Fruit fly (Drosophila melanogaster) whole organism, embryonic: ENCODE data around the gene CG13074.
A peak's percentile ranks its signal among the peaks of the same experiment; 100 is the strongest.

Experiments
- Awh ChIP-seq: fragments of 200-800 bp; sonication (Bioruptor generic); IDR thresholded peaks from 2 replicates; pipeline ENCODE4, ENCODE4 v1.3.6; 2022; ENCODE audit warnings: missing biosample characterization, missing genetic modification characterization
- CG10565 ChIP-seq: fragments of 200-800 bp; sonication (Bioruptor generic); optimal IDR thresholded peaks from 3 replicates; lab custom pipeline; 2016; ENCODE audit warnings: missing biosample characterization, mild to moderate bottlenecking, missing genetic modification characterization
- CG11085 ChIP-seq: fragments of 200-800 bp; sonication (Bioruptor generic); IDR thresholded peaks from 2 replicates; pipeline ENCODE4 v1.3.6; 2022; ENCODE audit warnings: missing biosample characterization, missing genetic modification characterization
- CG11504 ChIP-seq: fragments of 200-800 bp; sonication (Bioruptor generic); optimal IDR thresholded peaks from 3 replicates; lab custom pipeline; 2019; ENCODE audit warnings: missing biosample characterization, mild to moderate bottlenecking, missing genetic modification characterization, moderate library complexity
- CG11696 ChIP-seq: fragments of 200-800 bp; sonication (Bioruptor generic); IDR thresholded peaks from 2 replicates; pipeline ENCODE4 v1.3.6; 2022; ENCODE audit warnings: missing biosample characterization, missing genetic modification characterization
- CG12104 ChIP-seq: fragments of 200-800 bp; sonication (Bioruptor generic); optimal IDR thresholded peaks from 3 replicates; lab custom pipeline; 2016; ENCODE audit warnings: missing biosample characterization, missing genetic modification characterization
- CG12391 ChIP-seq: fragments of 200-800 bp; sonication (Bioruptor generic); optimal IDR thresholded peaks from 3 replicates; lab custom pipeline; 2018; ENCODE audit warnings: missing biosample characterization, mild to moderate bottlenecking, missing genetic modification characterization, moderate library complexity
- CG12942 ChIP-seq: fragments of 200-800 bp; sonication (Bioruptor generic); optimal IDR thresholded peaks from 3 replicates; lab custom pipeline; 2016; ENCODE audit warnings: missing biosample characterization, missing genetic modification characterization
- CG14014 ChIP-seq: fragments of 200-800 bp; sonication (Bioruptor generic); IDR thresholded peaks from 2 replicates; pipeline ENCODE4 v1.3.6; 2022; ENCODE audit warnings: missing biosample characterization, missing genetic modification characterization
- CG14667 ChIP-seq: fragments of 200-800 bp; sonication (Bioruptor generic); IDR thresholded peaks from 2 replicates; pipeline ENCODE4 v1.3.6; 2022; ENCODE audit warnings: missing biosample characterization, missing genetic modification characterization
- CG16813 ChIP-seq: fragments of 200-800 bp; sonication (Bioruptor generic); IDR thresholded peaks from 3 replicates; pipeline ENCODE4 v1.3.6; 2022; ENCODE audit warnings: missing biosample characterization, missing genetic modification characterization; ENCODE audit not compliant: partially characterized antibody
- CG2875 ChIP-seq: fragments of 200-800 bp; sonication (Bioruptor generic); optimal IDR thresholded peaks from 2 replicates; lab custom pipeline; 2017; ENCODE audit warnings: missing biosample characterization, mild to moderate bottlenecking, missing genetic modification characterization, missing genetic modification reagents
- CG3163 ChIP-seq: fragments of 200-800 bp; sonication (Bioruptor generic); optimal IDR thresholded peaks from 3 replicates; lab custom pipeline; 2016; ENCODE audit warnings: missing biosample characterization, missing genetic modification characterization
- CG4328 ChIP-seq: fragments of 200-800 bp; sonication (Bioruptor generic); optimal IDR thresholded peaks from 3 replicates; lab custom pipeline; 2017; ENCODE audit warnings: missing biosample characterization, missing genetic modification reagents, missing genetic modification characterization
- CG4820 ChIP-seq: fragments of 200-800 bp; sonication (Bioruptor generic); optimal IDR thresholded peaks from 3 replicates; lab custom pipeline; 2016; ENCODE audit warnings: missing biosample characterization, missing genetic modification characterization
- CG6272 ChIP-seq: fragments of 200-800 bp; sonication (Bioruptor generic); IDR thresholded peaks from 2 replicates; pipeline ENCODE4 v1.3.6; 2022; ENCODE audit warnings: missing biosample characterization, missing genetic modification characterization
- CG9817 ChIP-seq: fragments of 200-800 bp; sonication (Bioruptor generic); optimal IDR thresholded peaks from 2 replicates; lab custom pipeline; 2018; ENCODE audit warnings: missing biosample characterization, mild to moderate bottlenecking, missing genetic modification characterization, moderate library complexity
- CG9932 ChIP-seq: fragments of 200-800 bp; sonication (Bioruptor generic); IDR thresholded peaks from 2 replicates; pipeline ENCODE4 v1.3.6; 2022; ENCODE audit warnings: missing biosample characterization, missing genetic modification characterization
- CoRest ChIP-seq: fragments of 200-800 bp; sonication (Bioruptor generic); optimal IDR thresholded peaks from 3 replicates; lab custom pipeline; 2018; ENCODE audit warnings: missing biosample characterization, mild to moderate bottlenecking, missing genetic modification characterization, moderate library complexity
- Dip2 ChIP-seq: fragments of 200-800 bp; sonication (Bioruptor generic); IDR thresholded peaks from 2 replicates; pipeline ENCODE4 v1.3.6; 2022; ENCODE audit warnings: missing biosample characterization, missing genetic modification characterization
- Doc2 ChIP-seq: fragments of 200-800 bp; sonication (Bioruptor generic); IDR thresholded peaks from 2 replicates; pipeline ENCODE4 v1.3.6; 2022; ENCODE audit warnings: missing biosample characterization, missing genetic modification characterization
- Dref ChIP-seq: fragments of 200-800 bp; sonication (Bioruptor generic); IDR thresholded peaks from 2 replicates; pipeline ENCODE4 v1.3.6; 2022; ENCODE audit warnings: missing biosample characterization, missing genetic modification characterization
- E2f1 ChIP-seq: fragments of 200-800 bp; sonication (Bioruptor generic); IDR thresholded peaks from 2 replicates; pipeline ENCODE4 v1.3.6; 2022; ENCODE audit warnings: missing biosample characterization, missing genetic modification characterization
- Fer3 ChIP-seq: fragments of 200-800 bp; sonication (Bioruptor generic); optimal IDR thresholded peaks from 2 replicates; lab custom pipeline; 2018; ENCODE audit warnings: missing biosample characterization, mild to moderate bottlenecking, missing genetic modification characterization, moderate library complexity
- Gug ChIP-seq: fragments of 200-800 bp; sonication (Bioruptor generic); IDR thresholded peaks from 4 replicates; pipeline ENCODE4 v1.3.6; 2022; ENCODE audit warnings: missing biosample characterization, missing genetic modification characterization
- Hey ChIP-seq: fragments of 200-800 bp; sonication (Bioruptor generic); optimal IDR thresholded peaks from 3 replicates; lab custom pipeline; 2018; ENCODE audit warnings: missing biosample characterization, mild to moderate bottlenecking, missing genetic modification characterization
- Jarid2 ChIP-seq: fragments of 200-800 bp; sonication (Bioruptor generic); optimal IDR thresholded peaks from 3 replicates; lab custom pipeline; 2017; ENCODE audit warnings: mild to moderate bottlenecking, missing biosample characterization, missing genetic modification reagents, missing genetic modification characterization
- Oaz ChIP-seq: fragments of 200-800 bp; sonication (Bioruptor generic); IDR thresholded peaks from 2 replicates; pipeline ENCODE4 v1.3.6; 2022; ENCODE audit warnings: missing biosample characterization, missing genetic modification characterization
- Sox100B ChIP-seq: fragments of 200-800 bp; sonication (Bioruptor generic); optimal IDR thresholded peaks from 3 replicates; lab custom pipeline; 2018; ENCODE audit warnings: missing biosample characterization, mild to moderate bottlenecking, missing genetic modification characterization
- btn ChIP-seq: fragments of 200-800 bp; sonication (Bioruptor generic); optimal IDR thresholded peaks from 2 replicates; lab custom pipeline; 2016; ENCODE audit warnings: missing biosample characterization, missing genetic modification characterization
- crol ChIP-seq: fragments of 200-800 bp; sonication (Bioruptor generic); IDR thresholded peaks from 2 replicates; pipeline ENCODE4 v1.3.6; 2022; ENCODE audit warnings: missing biosample characterization, missing genetic modification characterization
- fd102C ChIP-seq: fragments of 200-800 bp; sonication (Bioruptor generic); optimal IDR thresholded peaks from 2 replicates; lab custom pipeline; 2018; ENCODE audit warnings: missing biosample characterization, mild to moderate bottlenecking, missing genetic modification characterization, moderate library complexity
- gcm2 ChIP-seq: fragments of 200-800 bp; sonication (Bioruptor generic); optimal IDR thresholded peaks from 2 replicates; lab custom pipeline; 2016; ENCODE audit warnings: missing biosample characterization, missing genetic modification characterization
- gem ChIP-seq: fragments of 200-800 bp; sonication (Bioruptor generic); optimal IDR thresholded peaks from 2 replicates; lab custom pipeline; 2019; ENCODE audit warnings: missing biosample characterization, mild to moderate bottlenecking, missing genetic modification characterization, moderate library complexity
- gsb ChIP-seq: fragments of 200-800 bp; sonication (Bioruptor generic); IDR thresholded peaks from 2 replicates; pipeline ENCODE4 v1.3.6; 2022; ENCODE audit warnings: missing biosample characterization, missing genetic modification characterization
- ham ChIP-seq: fragments of 200-800 bp; sonication (Bioruptor generic); IDR thresholded peaks from 2 replicates; pipeline ENCODE4 v1.3.6; 2022; ENCODE audit warnings: missing biosample characterization, missing genetic modification characterization
- insv ChIP-seq, 2 experiments: fragments of 200-800 bp; sonication (Bioruptor generic); optimal IDR thresholded peaks; 3 replicates each; lab custom pipeline; 2016 to 2018; ENCODE audit warnings: missing biosample characterization in 2 of 2, missing genetic modification characterization in 2 of 2
- jigr1 ChIP-seq: fragments of 200-800 bp; sonication (Bioruptor generic); IDR thresholded peaks from 3 replicates; pipeline ENCODE4 v1.3.6; 2022; ENCODE audit warnings: missing biosample characterization, missing genetic modification characterization
- jing ChIP-seq: fragments of 200-800 bp; sonication (Bioruptor generic); optimal IDR thresholded peaks from 2 replicates; lab custom pipeline; 2018; ENCODE audit warnings: missing biosample characterization, mild to moderate bottlenecking, missing genetic modification characterization
- kay ChIP-seq: fragments of 200-800 bp; sonication (Bioruptor generic); optimal IDR thresholded peaks from 2 replicates; lab custom pipeline; 2016; ENCODE audit warnings: missing biosample characterization, missing genetic modification characterization
- ken ChIP-seq: fragments of 200-800 bp; sonication (Bioruptor generic); IDR thresholded peaks from 3 replicates; pipeline ENCODE4 v1.3.6; 2022; ENCODE audit warnings: missing biosample characterization, missing genetic modification characterization
- otp ChIP-seq: fragments of 200-800 bp; sonication (Bioruptor generic); IDR thresholded peaks from 3 replicates; pipeline ENCODE4, ENCODE4 v1.3.6; 2022; ENCODE audit warnings: missing biosample characterization, missing genetic modification characterization
- pho ChIP-seq: fragments of 200-800 bp; sonication (Bioruptor generic); optimal IDR thresholded peaks from 2 replicates; lab custom pipeline; 2016; ENCODE audit warnings: missing biosample characterization, missing genetic modification characterization
- salm ChIP-seq: fragments of 200-800 bp; sonication (Bioruptor generic); optimal IDR thresholded peaks from 2 replicates; lab custom pipeline; 2018; ENCODE audit warnings: missing biosample characterization, mild to moderate bottlenecking, missing genetic modification characterization
- sc ChIP-seq, 3 experiments: fragments of >200 bp in 2 of 3; fragments of 200-800 bp in 1 of 3; sonication (Bioruptor generic) in 1 of 3; optimal IDR thresholded peaks; 2 replicates in 2 of 3; 3 replicates in 1 of 3; lab custom pipeline; 2017; ENCODE audit warnings: mild to moderate bottlenecking in 1 of 3, missing biosample characterization in 1 of 3, missing genetic modification characterization in 1 of 3, missing genetic modification reagents in 1 of 3
- sd ChIP-seq: fragments of 200-800 bp; sonication (Bioruptor generic); optimal IDR thresholded peaks from 3 replicates; lab custom pipeline; 2018; ENCODE audit warnings: missing biosample characterization, mild to moderate bottlenecking, missing genetic modification characterization, moderate library complexity
- stwl ChIP-seq: fragments of 200-800 bp; sonication (Bioruptor generic); optimal IDR thresholded peaks from 3 replicates; lab custom pipeline; 2018; ENCODE audit warnings: missing biosample characterization, mild to moderate bottlenecking, missing genetic modification characterization, moderate library complexity
- tgo ChIP-seq: fragments of 200-800 bp; sonication (Bioruptor generic); IDR thresholded peaks from 3 replicates; pipeline ENCODE4 v1.3.6; 2022; ENCODE audit warnings: missing biosample characterization, missing genetic modification characterization
- toy ChIP-seq: fragments of 200-800 bp; sonication (Bioruptor generic); IDR thresholded peaks from 2 replicates; pipeline ENCODE4 v1.3.6; 2022; ENCODE audit warnings: missing biosample characterization, missing genetic modification characterization
- wek ChIP-seq: fragments of 200-800 bp; sonication (Bioruptor generic); optimal IDR thresholded peaks from 3 replicates; lab custom pipeline; 2018; ENCODE audit warnings: missing biosample characterization, mild to moderate bottlenecking, missing genetic modification characterization, moderate library complexity
- zfh2 ChIP-seq: fragments of 200-800 bp; sonication (Bioruptor generic); optimal IDR thresholded peaks from 2 replicates; lab custom pipeline; 2016; ENCODE audit warnings: missing biosample characterization, missing genetic modification characterization

CG13074 gene

dm6 chr3L:16105528-16105927 is 8.2 kb upstream of the CG13074 start, which contains the start of the genes IntS9 and CG43295 (continued):
- TF ChIP-seq Awh (GFP tag; lab: Robert Waterston, UW) (peak; percentile 82), CG4820 (GFP tag; lab: Kevin White, UChicago) (peak; percentile 85), stwl (tag; lab: Kevin White, UChicago) (peak; percentile 56), Hey (tag; lab: Kevin White, UChicago) (no peak), CG12104 (GFP tag; lab: Kevin White, UChicago) (peak; percentile 44), CG11085 (GFP tag; lab: Robert Waterston, UW) (peak; percentile 49; the same call in 1 of the 2 replicates), CG4328 (GFP tag; lab: Kevin White, UChicago) (no peak), crol (0 out of 2 replicates have a peak, but pooled peaks have one; percentile 17), CG14667 (GFP tag; lab: Robert Waterston, UW) (peak; percentile 66), CG2875 (GFP tag; lab: Kevin White, UChicago) (peak; percentile 73), jigr1 (peak; percentile 56; the same call in 2 of the 3 replicates), gsb (GFP tag; lab: Robert Waterston, UW) (no peak), Dip2 (GFP tag; lab: Robert Waterston, UW) (no peak), ham (GFP tag; lab: Robert Waterston, UW) (0 out of 2 replicates have a peak, but pooled peaks have one; percentile 19), ken (peak; percentile 79; the same call in 2 of the 3 replicates), CG14014 (peak; percentile 71), sc (optimal IDR thresholded peaks at IDR 0.05; lab: Kevin White, UChicago) (no peak), sc (GFP tag; optimal IDR thresholded peaks at IDR 0.05; lab: Kevin White, UChicago) (peak; percentile 55), Sox100B (GFP tag; lab: Kevin White, UChicago) (no peak), Gug (GFP tag; lab: Robert Waterston, UW) (peak; percentile 68), gcm2 (peak; percentile 75), CG12391 (tag; lab: Kevin White, UChicago) (peak; percentile 87), insv (GFP tag; optimal IDR thresholded peaks at IDR 0.05; lab: Kevin White, UChicago) (no peak), gem (tag; lab: Kevin White, UChicago) (no peak), CG9817 (tag; lab: Kevin White, UChicago) (peak; percentile 65), fd102C (GFP tag; lab: Kevin White, UChicago) (peak; percentile 17), CG16813 (GFP tag; lab: Robert Waterston, UW) (no peak), Fer3 (peak; percentile 74), tgo (peak; percentile 80), otp (peak; percentile 84), toy (GFP tag; lab: Robert Waterston, UW) (no peak), Jarid2 (GFP tag; lab: Kevin White, UChicago) (no peak), CoRest (tag; lab: Kevin White, UChicago) (no peak), E2f1 (GFP tag; lab: Robert Waterston, UW) (peak; percentile 82), CG9932 (GFP tag; lab: Robert Waterston, UW) (peak; percentile 79), CG11696 (GFP tag; lab: Robert Waterston, UW) (peak; percentile 65), wek (GFP tag; lab: Kevin White, UChicago) (peak; percentile 32), CG12942 (GFP tag; lab: Kevin White, UChicago) (peak; percentile 83), CG3163 (GFP tag; lab: Kevin White, UChicago) (peak; percentile 73), Dref (GFP tag; lab: Robert Waterston, UW) (peak; percentile 26; the same call in 1 of the 2 replicates), CG11504 (tag; lab: Kevin White, UChicago) (no peak), Doc2 (GFP tag; lab: Robert Waterston, UW) (no peak), kay (GFP tag; lab: Kevin White, UChicago) (peak; percentile 64), btn (GFP tag; lab: Kevin White, UChicago) (peak; percentile 80), CG10565 (GFP tag; lab: Kevin White, UChicago) (peak; percentile 31), zfh2 (peak; percentile 91), sd (tag; lab: Kevin White, UChicago) (no peak), CG6272 (peak; percentile 77), jing (GFP tag; lab: Kevin White, UChicago) (no peak), Oaz (peak; percentile 74), pho (GFP tag; lab: Kevin White, UChicago) (peak; percentile 80), salm (tag; lab: Kevin White, UChicago) (no peak)
